Fruit fly (Drosophila melanogaster): ENCODE measurements around the gene GATAd.

Gene GATAd

dm6 chr2L:10386208-10386805 is 52.8 kb downstream of the GATAd start, which contains the start of the genes Cdk1 and mRpS7 (continued):
- TF ChIP-seq Atf-2 (GFP tag; optimal IDR thresholded peaks at IDR 0.05) (peak; percentile 38), CG7839 (tag; optimal IDR thresholded peaks at IDR 0.05) (peak; percentile 86), CG17328 (GFP tag; IDR thresholded peaks at IDR 0.05) (peak; percentile 70), dpn (GFP tag; optimal IDR thresholded peaks at IDR 0.05) (peak; percentile 29 to 62), CoRest (tag; optimal IDR thresholded peaks at IDR 0.05) (peak; percentile 90), CG18476 (GFP tag; optimal IDR thresholded peaks at IDR 0.05) (peak; percentile 64), disco-r (GFP tag; optimal IDR thresholded peaks at IDR 0.05) (peak; percentile 18), slou (GFP tag; optimal IDR thresholded peaks at IDR 0.05) (peak; percentile 45), CG43689 (GFP tag; IDR thresholded peaks at IDR 0.05) (no peak), MESR4 (GFP tag; optimal IDR thresholded peaks at IDR 0.05) (peak; percentile 62), CG8290 (GFP tag; optimal IDR thresholded peaks at IDR 0.05) (peak; percentile 43), CG8290 (tag; optimal IDR thresholded peaks at IDR 0.05) (peak in 1 of 2 experiments; percentile 19), CG3838 (GFP tag; optimal IDR thresholded peaks at IDR 0.05) (peak; percentile 63), CG17912 (GFP tag; optimal IDR thresholded peaks at IDR 0.05) (no peak), so (GFP tag; IDR thresholded peaks at IDR 0.05) (0 out of 3 replicates have a peak, but pooled peaks have one; percentile 34), Atf3 (GFP tag; optimal IDR thresholded peaks at IDR 0.05) (peak; percentile 68), Asciz (GFP tag; optimal IDR thresholded peaks at IDR 0.05) (no peak), Hr39 (optimal IDR thresholded peaks at IDR 0.05) (no peak), CG12659 (GFP tag; optimal IDR thresholded peaks at IDR 0.05) (peak; percentile 76), Usf (GFP tag; optimal IDR thresholded peaks at IDR 0.05) (peak; percentile 40), dysf (GFP tag; IDR thresholded peaks at IDR 0.05) (peak; percentile 77; the same call in 2 of the 3 replicates), seq (GFP tag; IDR thresholded peaks at IDR 0.05) (no peak), chn (GFP tag; optimal IDR thresholded peaks at IDR 0.05) (peak; percentile 44), Ssrp (tag; optimal IDR thresholded peaks at IDR 0.05) (peak; percentile 75), CG30020 (tag; optimal IDR thresholded peaks at IDR 0.05) (peak; percentile 100), gsb (GFP tag; IDR thresholded peaks at IDR 0.05) (0 out of 2 replicates have a peak, but pooled peaks have one; percentile 32), CG16863 (GFP tag; optimal IDR thresholded peaks at IDR 0.05) (peak; percentile 71), trem (tag; optimal IDR thresholded peaks at IDR 0.05) (peak; percentile 61), Fer3 (tag; optimal IDR thresholded peaks at IDR 0.05) (peak; percentile 74), sens-2 (GFP tag; IDR thresholded peaks at IDR 0.05) (0 out of 2 replicates have a peak, but pooled peaks have one; percentile 20), her (GFP tag; optimal IDR thresholded peaks at IDR 0.05) (no peak), Camta (GFP tag; optimal IDR thresholded peaks at IDR 0.05) (peak; percentile 57), Nf-YC (tag; optimal IDR thresholded peaks at IDR 0.05) (peak; percentile 59), Dad (GFP tag; optimal IDR thresholded peaks at IDR 0.05) (peak; percentile 21), CG2116 (GFP tag; optimal IDR thresholded peaks at IDR 0.05) (peak; percentile 84), CG15011 (GFP tag; optimal IDR thresholded peaks at IDR 0.05) (peak; percentile 41), lbe (GFP tag; optimal IDR thresholded peaks at IDR 0.05) (no peak), D19A (tag; optimal IDR thresholded peaks at IDR 0.05) (peak; percentile 68), tna (GFP tag; IDR thresholded peaks at IDR 0.05; ENCODE audit: partially characterized antibody) (no peak), nerfin-2 (GFP tag; IDR thresholded peaks at IDR 0.05; ENCODE audit: partially characterized antibody) (no peak), CG8089 (GFP tag; optimal IDR thresholded peaks at IDR 0.05) (peak; percentile 42), CG12391 (tag; optimal IDR thresholded peaks at IDR 0.05) (peak; percentile 89), gfzf (GFP tag; optimal IDR thresholded peaks at IDR 0.05) (peak; percentile 26), ranshi (GFP tag; IDR thresholded peaks at IDR 0.05) (0 out of 2 replicates have a peak, but pooled peaks have one; percentile 68), Abd-B (GFP tag; optimal IDR thresholded peaks at IDR 0.05) (no peak), maf-S (GFP tag; optimal IDR thresholded peaks at IDR 0.05) (peak; percentile 23), B-H1 (GFP tag; IDR thresholded peaks at IDR 0.05) (peak; percentile 63), CG18764 (GFP tag; optimal IDR thresholded peaks at IDR 0.05) (no peak), lilli (GFP tag; optimal IDR thresholded peaks at IDR 0.05) (peak; percentile 71), zen2 (GFP tag; IDR thresholded peaks at IDR 0.05; ENCODE audit: partially characterized antibody) (no peak)

Measured in whole organism, embryonic.